Worm (Caenorhabditis elegans) whole organism, mixed stage, embryonic: ENCODE data around the gene T01C8.2.

Experiments used
- blmp-1 ChIP-seq: fragments of 150-350 bp; optimal IDR thresholded peaks from 2 replicates; lab custom pipeline; 2014; ENCODE audit warnings: missing biosample characterization, missing genetic modification characterization
- ces-1 ChIP-seq: fragments of 150-350 bp; optimal IDR thresholded peaks from 2 replicates; lab custom pipeline; 2014; ENCODE audit warnings: missing biosample characterization, missing genetic modification reagents, missing genetic modification characterization
- ham-2 ChIP-seq: fragments of 200-800 bp; sonication (Bioruptor generic); optimal IDR thresholded peaks from 2 replicates; lab custom pipeline; 2018; ENCODE audit warnings: mild to moderate bottlenecking, missing genetic modification characterization, missing compliant biosample characterization
- lin-13 ChIP-seq: fragments of 150-350 bp; optimal IDR thresholded peaks from 2 replicates; lab custom pipeline; 2014; ENCODE audit warnings: missing biosample characterization, missing genetic modification characterization
- lsy-2 ChIP-seq: fragments of 150-350 bp; optimal IDR thresholded peaks from 2 replicates; lab custom pipeline; 2014; ENCODE audit warnings: missing biosample characterization, missing genetic modification characterization
- mab-5 ChIP-seq: fragments of 150-350 bp; optimal IDR thresholded peaks from 2 replicates; lab custom pipeline; 2014; ENCODE audit warnings: missing biosample characterization, missing genetic modification characterization
- nhr-237 ChIP-seq: fragments of 150-350 bp; optimal IDR thresholded peaks from 2 replicates; lab custom pipeline; 2014; ENCODE audit warnings: missing biosample characterization, missing genetic modification characterization
- nhr-28 ChIP-seq: fragments of 150-350 bp; optimal IDR thresholded peaks from 2 replicates; lab custom pipeline; 2014; ENCODE audit warnings: missing biosample characterization, missing genetic modification characterization
- pha-4 ChIP-seq: fragments of 150-350 bp; optimal IDR thresholded peaks from 2 replicates; lab custom pipeline; 2018; ENCODE audit warnings: missing biosample characterization, missing genetic modification reagents, missing genetic modification characterization
- snpc-4 ChIP-seq: fragments of 150-350 bp; optimal IDR thresholded peaks from 2 replicates; lab custom pipeline; 2014; ENCODE audit warnings: missing biosample characterization, missing genetic modification characterization
- unc-120 ChIP-seq: sonication (generic microtip); optimal IDR thresholded peaks from 2 replicates; lab custom pipeline; 2017; ENCODE audit warnings: missing genetic modification characterization, missing compliant biosample characterization; ENCODE audit not compliant: poor library complexity, severe bottlenecking
- unc-39 ChIP-seq: fragments of 150-350 bp; optimal IDR thresholded peaks from 2 replicates; lab custom pipeline; 2014; ENCODE audit warnings: missing biosample characterization, missing genetic modification characterization
- zip-8 ChIP-seq: fragments of 150-350 bp; optimal IDR thresholded peaks from 2 replicates; lab custom pipeline; 2014; ENCODE audit warnings: missing biosample characterization, missing genetic modification characterization
- ztf-11 ChIP-seq: fragments of 150-350 bp; optimal IDR thresholded peaks from 2 replicates; lab custom pipeline; 2014; ENCODE audit warnings: missing biosample characterization, missing genetic modification characterization

ce11 chrX:16754474-16754873 lies 31.8 kb upstream of the T01C8.2 start, which contains the start of gene C10E2.5:
- TF ChIP-seq nhr-28 (tag; lab: Kevin White, UChicago) (no peak), lin-13 (tag; lab: Kevin White, UChicago) (no peak), unc-39 (tag; lab: Kevin White, UChicago) (no peak), snpc-4 (tag; lab: Kevin White, UChicago) (no peak), ces-1 (GFP tag; lab: Kevin White, UChicago) (no peak), pha-4 (tag; lab: Kevin White, UChicago) (no peak), ham-2 (no peak), ztf-11 (no peak), lsy-2 (tag; lab: Kevin White, UChicago) (no peak), nhr-237 (tag; lab: Kevin White, UChicago) (no peak), zip-8 (tag; lab: Kevin White, UChicago) (no peak), blmp-1 (no peak), mab-5 (tag; lab: Kevin White, UChicago) (no peak), unc-120 (tag; lab: Kevin White, UChicago) (no peak)
